Fruit fly (Drosophila melanogaster): ENCODE results near the gene CG42788.
A peak's percentile ranks its signal among the peaks of the same experiment; 100 is the strongest.

The CG42788 gene

dm6 chr3R:15114465-15115228 lies 17.1 kb downstream of the CG42788 start (continued):
- TF ChIP-seq Hsf (GFP tag; optimal IDR thresholded peaks at IDR 0.05) (no peak), vnd (GFP tag; IDR thresholded peaks at IDR 0.05; ENCODE audit: partially characterized antibody) (no peak), CG10565 (GFP tag; optimal IDR thresholded peaks at IDR 0.05) (no peak), CG3065 (GFP tag; optimal IDR thresholded peaks at IDR 0.05) (no peak), bcd (GFP tag; optimal IDR thresholded peaks at IDR 0.05) (peak; percentile 43), CG6254 (GFP tag; optimal IDR thresholded peaks at IDR 0.05) (peak; percentile 48), CG2199 (GFP tag; IDR thresholded peaks at IDR 0.05) (peak; percentile 50; the same call in 1 of the 3 replicates), Side (GFP tag; optimal IDR thresholded peaks at IDR 0.05) (no peak), inv (GFP tag; IDR thresholded peaks at IDR 0.05; ENCODE audit: partially characterized antibody) (no peak), Mrtf (GFP tag; IDR thresholded peaks at IDR 0.05) (no peak), twi (tag; optimal IDR thresholded peaks at IDR 0.05) (no peak), gt (GFP tag; IDR thresholded peaks at IDR 0.05) (no peak), ham (GFP tag; IDR thresholded peaks at IDR 0.05) (no peak), CG13624 (GFP tag; optimal IDR thresholded peaks at IDR 0.05) (no peak), PHDP (tag; optimal IDR thresholded peaks at IDR 0.05) (peak; percentile 14), jumu (GFP tag; optimal IDR thresholded peaks at IDR 0.05) (no peak), Eip74EF (GFP tag; optimal IDR thresholded peaks at IDR 0.05) (peak in 1 of 2 experiments; percentile 61), Poxn (GFP tag; IDR thresholded peaks at IDR 0.05) (no peak), Deaf1 (tag; optimal IDR thresholded peaks at IDR 0.05) (no peak), chinmo (GFP tag; IDR thresholded peaks at IDR 0.05; ENCODE audit: partially characterized antibody) (no peak), CG13775 (GFP tag; optimal IDR thresholded peaks at IDR 0.05) (peak; percentile 19), dati (GFP tag; IDR thresholded peaks at IDR 0.05) (no peak), ftz-f1 (GFP tag; optimal IDR thresholded peaks at IDR 0.05) (no peak), Sry-δ (GFP tag; optimal IDR thresholded peaks at IDR 0.05) (no peak), Optix (GFP tag; IDR thresholded peaks at IDR 0.05) (no peak), sob (GFP tag; IDR thresholded peaks at IDR 0.05) (no peak), gsb (GFP tag; IDR thresholded peaks at IDR 0.05) (no peak), Hr51 (GFP tag; optimal IDR thresholded peaks at IDR 0.05) (peak in 1 of 2 experiments; percentile 60), CG13287 (GFP tag; IDR thresholded peaks at IDR 0.05; ENCODE audit: partially characterized antibody) (no peak), CG12299 (tag; optimal IDR thresholded peaks at IDR 0.05) (no peak), Dek (tag; optimal IDR thresholded peaks at IDR 0.05) (no peak), CG31365 (tag; optimal IDR thresholded peaks at IDR 0.05) (no peak), CG17612 (GFP tag; IDR thresholded peaks at IDR 0.05) (no peak), repo (GFP tag; optimal IDR thresholded peaks at IDR 0.05) (no peak), disco-r (GFP tag; optimal IDR thresholded peaks at IDR 0.05) (no peak), Ets65A (GFP tag) (peak; percentile 83), ewg (GFP tag; optimal IDR thresholded peaks at IDR 0.05) (peak; percentile 29), CG17385 (GFP tag; optimal IDR thresholded peaks at IDR 0.05) (peak; percentile 6), sqz (GFP tag; optimal IDR thresholded peaks at IDR 0.05) (no peak), CG10366 (GFP tag; IDR thresholded peaks at IDR 0.05) (no peak), CG5180 (GFP tag; optimal IDR thresholded peaks at IDR 0.05) (no peak), Hmr (GFP tag; optimal IDR thresholded peaks at IDR 0.05) (no peak), CG18764 (GFP tag; optimal IDR thresholded peaks at IDR 0.05) (no peak), CG17568 (GFP tag; optimal IDR thresholded peaks at IDR 0.05) (no peak), gsb-n (tag; optimal IDR thresholded peaks at IDR 0.05) (peak; percentile 9), ssp (GFP tag; IDR thresholded peaks at IDR 0.05) (0 out of 2 replicates have a peak, but pooled peaks have one; percentile 8), vvl (GFP tag; IDR thresholded peaks at IDR 0.05) (no peak), Fer1 (GFP tag; optimal IDR thresholded peaks at IDR 0.05) (no peak), Nf-YB (GFP tag; optimal IDR thresholded peaks at IDR 0.05) (peak; percentile 11), H15 (GFP tag; IDR thresholded peaks at IDR 0.05) (no peak)
